Fruit fly (Drosophila melanogaster): ENCODE measurements around the gene CG33060.

- TF ChIP-seq Eip78C (GFP tag), result peak; percentile 93
- peak; percentile 38 for TF ChIP-seq CG8319 (GFP tag; optimal IDR thresholded peaks at IDR 0.05)
- TF ChIP-seq CG11902 (GFP tag; optimal IDR thresholded peaks at IDR 0.05), result peak; percentile 17
- TF ChIP-seq Smox (GFP tag; optimal IDR thresholded peaks at IDR 0.05), result peak; percentile 10
- no peak for TF ChIP-seq Lpt (GFP tag; optimal IDR thresholded peaks at IDR 0.05)
- TF ChIP-seq CG6792 (GFP tag; optimal IDR thresholded peaks at IDR 0.05), result peak; percentile 64
- TF ChIP-seq Blimp-1 (GFP tag; optimal IDR thresholded peaks at IDR 0.05), result no peak
Observed at dm6 chr3L:16286258-16286657, 44.6 kb upstream of the CG33060 start.
